Worm (Caenorhabditis elegans) whole organism, L4 larva: ENCODE data around the gene B0524.3.

Source experiments
- F26F4.8 ChIP-seq: fragments of 200-800 bp; sonication (Bioruptor generic); conservative IDR thresholded peaks from 2 replicates; pipeline ENCODE4 v1.3.6; 2022; ENCODE audit warnings: missing genetic modification characterization, missing compliant biosample characterization
- F49E8.2 ChIP-seq: sonication (generic microtip); optimal IDR thresholded peaks from 2 replicates; lab custom pipeline; 2016; ENCODE audit warnings: missing compliant biosample characterization, mild to moderate bottlenecking, missing genetic modification characterization, borderline replicate concordance
- T26A8.4 ChIP-seq: fragments of 200-800 bp; sonication (Bioruptor generic); IDR thresholded peaks from 2 replicates; pipeline ENCODE4 v1.3.6; 2022; ENCODE audit warnings: missing genetic modification characterization, missing compliant biosample characterization
- Y5F2A.4 ChIP-seq: fragments of 200-800 bp; sonication (Bioruptor generic); optimal IDR thresholded peaks from 2 replicates; lab custom pipeline; 2018; ENCODE audit warnings: mild to moderate bottlenecking, missing genetic modification characterization, missing compliant biosample characterization
- arid-1 ChIP-seq: fragments of 200-800 bp; sonication (Bioruptor generic); conservative IDR thresholded peaks from 2 replicates; pipeline ENCODE4 v1.3.6; 2022; ENCODE audit warnings: missing genetic modification reagents, missing genetic modification characterization, missing compliant biosample characterization
- ceh-28 ChIP-seq: fragments of 150-350 bp; optimal IDR thresholded peaks from 2 replicates; lab custom pipeline; 2014; ENCODE audit warnings: missing biosample characterization, missing genetic modification reagents, missing genetic modification characterization
- ceh-32 ChIP-seq: sonication (generic microtip); optimal IDR thresholded peaks from 2 replicates; lab custom pipeline; 2016; ENCODE audit warnings: mild to moderate bottlenecking, missing genetic modification characterization, missing compliant biosample characterization; ENCODE audit not compliant: poor library complexity
- ceh-62 ChIP-seq: sonication (generic microtip); optimal IDR thresholded peaks from 2 replicates; lab custom pipeline; 2017; ENCODE audit warnings: missing biosample characterization, missing genetic modification characterization
- ceh-82 ChIP-seq: sonication (generic microtip); optimal IDR thresholded peaks from 2 replicates; lab custom pipeline; 2017; ENCODE audit warnings: missing biosample characterization, missing genetic modification characterization
- daf-16 ChIP-seq, 3 experiments: sonication (generic microtip); optimal IDR thresholded peaks; 2 replicates each; lab custom pipeline; 2016 to 2017; ENCODE audit warnings: missing genetic modification characterization in 3 of 3, missing genetic modification reagents in 3 of 3, mild to moderate bottlenecking in 2 of 3, missing compliant biosample characterization in 2 of 3, missing biosample characterization in 1 of 3, moderate library complexity in 1 of 3
- dmd-6 ChIP-seq: fragments of 200-800 bp; sonication (Bioruptor generic); IDR thresholded peaks from 2 replicates; pipeline ENCODE4 v1.3.6; 2022; ENCODE audit warnings: missing genetic modification reagents, missing genetic modification characterization, missing compliant biosample characterization
- dmd-9 ChIP-seq: fragments of 200-800 bp; sonication (Bioruptor generic); IDR thresholded peaks from 2 replicates; pipeline ENCODE4 v1.3.6; 2022; ENCODE audit warnings: missing genetic modification reagents, missing genetic modification characterization, missing compliant biosample characterization
- egl-43 ChIP-seq: fragments of 200-800 bp; sonication (Bioruptor generic); IDR thresholded peaks from 2 replicates; pipeline ENCODE4 v1.3.6; 2022; ENCODE audit warnings: missing genetic modification reagents, missing genetic modification characterization, missing compliant biosample characterization
- fkh-10 ChIP-seq: fragments of 150-350 bp; optimal IDR thresholded peaks from 2 replicates; lab custom pipeline; 2014; ENCODE audit warnings: missing biosample characterization, missing genetic modification reagents, missing genetic modification characterization
- hif-1 ChIP-seq, 2 experiments: sonication (generic microtip); optimal IDR thresholded peaks; 2 replicates each; lab custom pipeline; 2016 to 2017; ENCODE audit warnings: missing compliant biosample characterization in 2 of 2, missing genetic modification characterization in 2 of 2, missing genetic modification reagents in 2 of 2, missing genotype in 2 of 2, mild to moderate bottlenecking in 1 of 2
- hlh-11 ChIP-seq: fragments of 200-800 bp; sonication (Bioruptor generic); optimal IDR thresholded peaks from 2 replicates; lab custom pipeline; 2018; ENCODE audit warnings: mild to moderate bottlenecking, missing genetic modification characterization, missing compliant biosample characterization
- hlh-30 ChIP-seq: sonication (generic microtip); optimal IDR thresholded peaks from 2 replicates; lab custom pipeline; 2017; ENCODE audit warnings: antibody characterized with exemption, mild to moderate bottlenecking, missing genetic modification characterization, missing compliant biosample characterization; ENCODE audit not compliant: insufficient read depth
- hmg-1.1 ChIP-seq: fragments of 200-800 bp; sonication (Bioruptor generic); IDR thresholded peaks from 2 replicates; pipeline ENCODE4 v1.3.6; 2022; ENCODE audit warnings: missing genetic modification reagents, missing genetic modification characterization, missing compliant biosample characterization
- jun-1 ChIP-seq: fragments of 150-350 bp; optimal IDR thresholded peaks from 2 replicates; lab custom pipeline; 2014; ENCODE audit warnings: missing biosample characterization, missing genetic modification reagents, missing genetic modification characterization
- lin-13 ChIP-seq: fragments of 150-350 bp; optimal IDR thresholded peaks from 2 replicates; lab custom pipeline; 2014; ENCODE audit warnings: missing biosample characterization, missing genetic modification reagents, missing genetic modification characterization
- lin-29 ChIP-seq: fragments of 200-800 bp; sonication (Bioruptor generic); IDR thresholded peaks from 2 replicates; pipeline ENCODE4 v1.3.6; 2022; ENCODE audit warnings: missing genetic modification reagents, missing genetic modification characterization, missing compliant biosample characterization
- madf-5 ChIP-seq, 2 experiments: fragments of 200-800 bp; sonication (Bioruptor generic); IDR thresholded peaks; 2 replicates each; pipeline ENCODE4 v1.3.6; 2022; ENCODE audit warnings: missing compliant biosample characterization in 2 of 2, missing genetic modification characterization in 2 of 2
- madf-9 ChIP-seq: fragments of 200-800 bp; sonication (Bioruptor generic); conservative IDR thresholded peaks from 2 replicates; pipeline ENCODE4 v1.3.6; 2022; ENCODE audit warnings: missing genetic modification reagents, missing genetic modification characterization, missing compliant biosample characterization
- mdl-1 ChIP-seq, 2 experiments: fragments of 150-350 bp in 1 of 2; sonication (generic microtip) in 1 of 2; optimal IDR thresholded peaks; 2 replicates each; lab custom pipeline; 2014 to 2017; ENCODE audit warnings: missing biosample characterization in 2 of 2, missing genetic modification characterization in 2 of 2
- mdt-29 ChIP-seq: fragments of 200-800 bp; sonication (Bioruptor generic); IDR thresholded peaks from 2 replicates; pipeline ENCODE4 v1.3.6; 2022; ENCODE audit warnings: missing genetic modification reagents, missing genetic modification characterization, missing compliant biosample characterization
- mep-1 ChIP-seq: fragments of 150-350 bp; sonication (generic microtip); optimal IDR thresholded peaks from 3 replicates; lab custom pipeline; 2014; ENCODE audit warnings: missing biosample characterization, missing genetic modification characterization
- mxl-2 ChIP-seq: fragments of 200-800 bp; sonication (Bioruptor generic); conservative IDR thresholded peaks from 2 replicates; pipeline ENCODE4 v1.3.6; 2022; ENCODE audit warnings: missing genetic modification reagents, missing genetic modification characterization, missing compliant biosample characterization
- mxl-3 ChIP-seq: fragments of 200-800 bp; sonication (Bioruptor generic); optimal IDR thresholded peaks from 2 replicates; lab custom pipeline; 2018; ENCODE audit warnings: mild to moderate bottlenecking, missing genetic modification characterization, missing compliant biosample characterization
- nhr-10 ChIP-seq: fragments of 150-350 bp; optimal IDR thresholded peaks from 2 replicates; lab custom pipeline; 2014; ENCODE audit warnings: missing biosample characterization, missing genetic modification characterization
- nhr-102 ChIP-seq: sonication (generic microtip); optimal IDR thresholded peaks from 2 replicates; lab custom pipeline; 2016; ENCODE audit warnings: mild to moderate bottlenecking, missing genetic modification characterization, moderate library complexity, missing compliant biosample characterization
- nhr-11 ChIP-seq: fragments of 150-350 bp; optimal IDR thresholded peaks from 2 replicates; lab custom pipeline; 2014; ENCODE audit warnings: missing biosample characterization, missing genetic modification characterization
- nhr-25 ChIP-seq: sonication (generic microtip); optimal IDR thresholded peaks from 2 replicates; lab custom pipeline; 2017; ENCODE audit warnings: missing genetic modification characterization, mild to moderate bottlenecking, missing compliant biosample characterization, antibody characterized with exemption, moderate library complexity, borderline replicate concordance; ENCODE audit not compliant: insufficient read depth
- nhr-48 ChIP-seq: sonication (generic microtip); optimal IDR thresholded peaks from 2 replicates; lab custom pipeline; 2016; ENCODE audit warnings: mild to moderate bottlenecking, missing genetic modification characterization, missing compliant biosample characterization
- nhr-76 ChIP-seq: fragments of 150-350 bp; optimal IDR thresholded peaks from 2 replicates; lab custom pipeline; 2014; ENCODE audit warnings: missing biosample characterization, missing genetic modification characterization
- pha-4 ChIP-seq, 2 experiments: fragments of 150-350 bp in 1 of 2; fragments of 200-800 bp in 1 of 2; sonication (Bioruptor generic) in 1 of 2; IDR thresholded peaks in 1 of 2; optimal IDR thresholded peaks in 1 of 2; 2 replicates each; pipeline versions ENCODE4 v1.3.6 to Lab custom; 2014 to 2022; ENCODE audit warnings: missing genetic modification characterization in 2 of 2, missing genetic modification reagents in 2 of 2, missing biosample characterization in 1 of 2, missing compliant biosample characterization in 1 of 2
- php-3 ChIP-seq: fragments of 200-800 bp; sonication (Bioruptor generic); IDR thresholded peaks from 2 replicates; pipeline ENCODE4 v1.3.6; 2022; ENCODE audit warnings: missing genetic modification reagents, missing genetic modification characterization, missing compliant biosample characterization
- rbr-2 ChIP-seq: sonication (generic microtip); optimal IDR thresholded peaks from 2 replicates; lab custom pipeline; 2016; ENCODE audit warnings: missing genotype, missing genetic modification characterization, missing compliant biosample characterization
- sdz-12 ChIP-seq: fragments of 200-800 bp; sonication (Bioruptor generic); optimal IDR thresholded peaks from 2 replicates; lab custom pipeline; 2018; ENCODE audit warnings: mild to moderate bottlenecking, missing genetic modification characterization, missing compliant biosample characterization
- spr-3 ChIP-seq: fragments of 200-800 bp; sonication (Bioruptor generic); optimal IDR thresholded peaks from 2 replicates; lab custom pipeline; 2018; ENCODE audit warnings: mild to moderate bottlenecking, missing genetic modification characterization, missing compliant biosample characterization
- tag-97 ChIP-seq: fragments of 200-800 bp; sonication (Bioruptor generic); IDR thresholded peaks from 2 replicates; pipeline ENCODE4 v1.3.6; 2022; ENCODE audit warnings: missing genetic modification characterization, missing compliant biosample characterization
- tra-1 ChIP-seq: fragments of 200-800 bp; sonication (Bioruptor generic); IDR thresholded peaks from 2 replicates; pipeline ENCODE4 v1.3.6; 2022; ENCODE audit warnings: missing genetic modification reagents, missing genetic modification characterization, missing compliant biosample characterization
- unc-62 ChIP-seq, 3 experiments: fragments of 150-350 bp in 1 of 3; sonication (generic microtip); optimal IDR thresholded peaks in 2 of 3; peaks in 1 of 3; 1 replicate in 1 of 3; 2 replicates in 2 of 3; lab custom pipeline; 2014 to 2017; ENCODE audit warnings: missing biosample characterization in 3 of 3, missing genetic modification characterization in 3 of 3, missing genetic modification reagents in 3 of 3, missing genotype in 1 of 3
- vab-7 ChIP-seq: fragments of 200-800 bp; sonication (Bioruptor generic); IDR thresholded peaks from 2 replicates; pipeline ENCODE4 v1.3.6; 2022; ENCODE audit warnings: missing genetic modification reagents, missing genetic modification characterization, missing compliant biosample characterization
- zfp-2 ChIP-seq: sonication (generic microtip); optimal IDR thresholded peaks from 2 replicates; lab custom pipeline; 2016; ENCODE audit warnings: mild to moderate bottlenecking, missing genetic modification characterization, missing compliant biosample characterization

The B0524.3 gene

ce11 chrIII:1923419-1924318 lies 36.2 kb downstream of the B0524.3 start (continued):
- TF ChIP-seq dmd-9 (GFP tag; lab: Robert Waterston, UW): no peak
- TF ChIP-seq nhr-102: peak; percentile 48
- peak; percentile 80 for TF ChIP-seq egl-43 (GFP tag; lab: Robert Waterston, UW)
- TF ChIP-seq dmd-6 (GFP tag; lab: Robert Waterston, UW): peak; percentile 98
- TF ChIP-seq madf-5 (GFP tag; IDR thresholded peaks at IDR 0.05; lab: Robert Waterston, UW): no peak
- peak; percentile 31 for TF ChIP-seq spr-3
- peak in 1 of 2 experiments; percentile 100 for TF ChIP-seq unc-62 (GFP tag; optimal IDR thresholded peaks at IDR 0.05 in 1 of 2; lab: Kevin White, UChicago)
- TF ChIP-seq unc-62 (tag; optimal IDR thresholded peaks at IDR 0.05; lab: Kevin White, UChicago): no peak
- TF ChIP-seq nhr-11 (tag; lab: Kevin White, UChicago): peak; percentile 71
- peak; percentile 61; the same call in 1 of the 2 replicates for TF ChIP-seq T26A8.4 (GFP tag; lab: Robert Waterston, UW)
- TF ChIP-seq arid-1: peak; percentile 47; the same call in 1 of the 2 replicates
- TF ChIP-seq lin-13: peak; percentile 53
- no peak for TF ChIP-seq F49E8.2 (tag; lab: Kevin White, UChicago)
- peak; percentile 88 for TF ChIP-seq tra-1
- peak; percentile 93 for TF ChIP-seq pha-4 (GFP tag; IDR thresholded peaks at IDR 0.05; lab: Robert Waterston, UW)
- TF ChIP-seq pha-4 (tag; optimal IDR thresholded peaks at IDR 0.05; lab: Kevin White, UChicago): no peak
- TF ChIP-seq mep-1 (tag; lab: Kevin White, UChicago): peak; percentile 86
- peak; percentile 94 for TF ChIP-seq nhr-48
- no peak for TF ChIP-seq tag-97 (GFP tag; lab: Robert Waterston, UW)
- TF ChIP-seq zfp-2 (tag; lab: Kevin White, UChicago): peak; percentile 4
- TF ChIP-seq nhr-25: peak; percentile 88
- TF ChIP-seq lin-29 (GFP tag; lab: Robert Waterston, UW): peak; percentile 86
- TF ChIP-seq hif-1 (tag; optimal IDR thresholded peaks at IDR 0.05; lab: Kevin White, UChicago): peak in 1 of 2 experiments; percentile 52
- peak; percentile 40 for TF ChIP-seq jun-1
- TF ChIP-seq F26F4.8: no peak
- peak; percentile 73 for TF ChIP-seq vab-7
- TF ChIP-seq php-3 (GFP tag; lab: Robert Waterston, UW): 0 out of 2 replicates have a peak, but pooled peaks have one; percentile 28
- no peak for TF ChIP-seq ceh-82 (tag; lab: Kevin White, UChicago)
- peak; percentile 52 for TF ChIP-seq ceh-32 (tag; lab: Kevin White, UChicago)
- TF ChIP-seq mxl-3: peak; percentile 95
- TF ChIP-seq hmg-1.1 (GFP tag; lab: Robert Waterston, UW): peak; percentile 88
- TF ChIP-seq daf-16 (GFP tag; optimal IDR thresholded peaks at IDR 0.05; lab: Kevin White, UChicago): peak in 1 of 2 experiments; percentile 50
- TF ChIP-seq daf-16 (tag; optimal IDR thresholded peaks at IDR 0.05; lab: Kevin White, UChicago): no peak
- peak; percentile 99 for TF ChIP-seq hlh-11 (tag; lab: Kevin White, UChicago)
- no peak for TF ChIP-seq sdz-12
- TF ChIP-seq rbr-2 (tag; lab: Kevin White, UChicago): peak; percentile 88
- no peak for TF ChIP-seq Y5F2A.4 (GFP tag; lab: Kevin White, UChicago)
- 0 out of 2 replicates have a peak, but pooled peaks have one; percentile 57 for TF ChIP-seq mxl-2
- TF ChIP-seq nhr-10: peak; percentile 69
- peak; percentile 95 for TF ChIP-seq hlh-30 (tag; lab: Kevin White, UChicago)
- TF ChIP-seq ceh-28: peak; percentile 6
- TF ChIP-seq mdl-1 (tag; optimal IDR thresholded peaks at IDR 0.05; lab: Kevin White, UChicago): peak; percentile 91 to 92
- TF ChIP-seq mdt-29: no peak
- peak; percentile 88 for TF ChIP-seq madf-9 (GFP tag; lab: Robert Waterston, UW)
- TF ChIP-seq ceh-62 (tag; lab: Kevin White, UChicago): no peak
- TF ChIP-seq fkh-10: peak; percentile 91
- TF ChIP-seq nhr-76 (tag; lab: Kevin White, UChicago): no peak
- TF ChIP-seq, all 104 proteins: peak for 52
